Worm (Caenorhabditis elegans) whole organism, L2 larva: ENCODE data around the gene stim-1.

Experiments used
- C34F6.9 ChIP-seq: fragments of 150-350 bp; optimal IDR thresholded peaks from 2 replicates; lab custom pipeline; 2014; ENCODE audit warnings: missing biosample characterization, missing genetic modification characterization
- R02D3.7 ChIP-seq: fragments of 150-350 bp; optimal IDR thresholded peaks from 2 replicates; lab custom pipeline; 2014; ENCODE audit warnings: missing biosample characterization, missing genetic modification characterization
- Y55F3AM.14 ChIP-seq: fragments of 200-800 bp; sonication (Bioruptor generic); optimal IDR thresholded peaks from 2 replicates; lab custom pipeline; 2018; ENCODE audit warnings: mild to moderate bottlenecking, missing genetic modification characterization, missing compliant biosample characterization
- ZK546.5 ChIP-seq: sonication (generic microtip); optimal IDR thresholded peaks from 2 replicates; lab custom pipeline; 2017; ENCODE audit warnings: missing biosample characterization, missing genetic modification characterization
- aly-2 ChIP-seq: fragments of 150-350 bp; optimal IDR thresholded peaks from 2 replicates; lab custom pipeline; 2014; ENCODE audit warnings: missing biosample characterization, missing genetic modification characterization
- ama-1 ChIP-seq: fragments of 150-350 bp; optimal IDR thresholded peaks from 2 replicates; lab custom pipeline; 2018; ENCODE audit warnings: inconsistent platforms
- blmp-1 ChIP-seq: sonication (generic microtip); optimal IDR thresholded peaks from 2 replicates; lab custom pipeline; 2017; ENCODE audit warnings: missing genetic modification characterization, mild to moderate bottlenecking, missing compliant biosample characterization, antibody characterized with exemption, moderate library complexity; ENCODE audit not compliant: insufficient read depth
- ceh-16 ChIP-seq: fragments of 150-350 bp; optimal IDR thresholded peaks from 2 replicates; lab custom pipeline; 2014; ENCODE audit warnings: missing biosample characterization, missing genetic modification characterization
- ceh-82 ChIP-seq: fragments of 150-350 bp; optimal IDR thresholded peaks from 2 replicates; lab custom pipeline; 2014; ENCODE audit warnings: missing biosample characterization, missing genetic modification characterization
- dmd-4 ChIP-seq: sonication (generic microtip); optimal IDR thresholded peaks from 2 replicates; lab custom pipeline; 2017; ENCODE audit warnings: missing biosample characterization, missing genetic modification characterization
- egl-27 ChIP-seq: sonication (generic microtip); optimal IDR thresholded peaks from 3 replicates; lab custom pipeline; 2017; ENCODE audit warnings: missing biosample characterization, missing genetic modification reagents, missing genetic modification characterization
- elt-3 ChIP-seq: sonication (generic microtip); optimal IDR thresholded peaks from 2 replicates; lab custom pipeline; 2017; ENCODE audit warnings: missing biosample characterization, missing genetic modification characterization
- fos-1 ChIP-seq: fragments of 150-350 bp; optimal IDR thresholded peaks from 2 replicates; lab custom pipeline; 2014; ENCODE audit warnings: missing biosample characterization, missing genetic modification characterization
- gmeb-1 ChIP-seq: fragments of 150-350 bp; optimal IDR thresholded peaks from 2 replicates; lab custom pipeline; 2014; ENCODE audit warnings: missing biosample characterization, missing genetic modification characterization
- lin-39 ChIP-seq: fragments of 150-350 bp; optimal IDR thresholded peaks from 2 replicates; lab custom pipeline; 2014; ENCODE audit warnings: missing biosample characterization, missing genetic modification reagents, missing genetic modification characterization
- lsy-2 ChIP-seq, 2 experiments: fragments of 150-350 bp in 1 of 2; sonication (generic microtip) in 1 of 2; optimal IDR thresholded peaks; 2 replicates each; lab custom pipeline; 2014 to 2017; ENCODE audit warnings: missing biosample characterization in 2 of 2, missing genetic modification characterization in 2 of 2
- mbf-1 ChIP-seq: sonication (generic microtip); optimal IDR thresholded peaks from 2 replicates; lab custom pipeline; 2017; ENCODE audit warnings: missing biosample characterization, missing genetic modification characterization
- nhr-10 ChIP-seq: sonication (generic microtip); optimal IDR thresholded peaks from 2 replicates; lab custom pipeline; 2017; ENCODE audit warnings: missing biosample characterization, missing genetic modification characterization
- nhr-11 ChIP-seq: fragments of 150-350 bp; optimal IDR thresholded peaks from 2 replicates; lab custom pipeline; 2014; ENCODE audit warnings: missing biosample characterization, missing genetic modification characterization
- nhr-129 ChIP-seq: fragments of 150-350 bp; optimal IDR thresholded peaks from 2 replicates; lab custom pipeline; 2014; ENCODE audit warnings: missing biosample characterization, missing genetic modification characterization
- nhr-23 ChIP-seq: fragments of 150-350 bp; optimal IDR thresholded peaks from 2 replicates; lab custom pipeline; 2014; ENCODE audit warnings: missing biosample characterization, missing genetic modification reagents, missing genetic modification characterization
- nhr-237 ChIP-seq: fragments of 150-350 bp; optimal IDR thresholded peaks from 2 replicates; lab custom pipeline; 2014; ENCODE audit warnings: missing biosample characterization, missing genetic modification characterization
- nhr-25 ChIP-seq: fragments of 150-350 bp; sonication (generic microtip); optimal IDR thresholded peaks from 3 replicates; lab custom pipeline; 2014; ENCODE audit warnings: missing biosample characterization, missing genetic modification characterization
- nhr-77 ChIP-seq: fragments of 150-350 bp; optimal IDR thresholded peaks from 2 replicates; lab custom pipeline; 2014; ENCODE audit warnings: missing biosample characterization, missing genetic modification characterization
- peb-1 ChIP-seq: fragments of 150-350 bp; optimal IDR thresholded peaks from 2 replicates; lab custom pipeline; 2014; ENCODE audit warnings: missing biosample characterization, missing genetic modification characterization
- sem-4 ChIP-seq: fragments of 150-350 bp; optimal IDR thresholded peaks from 2 replicates; lab custom pipeline; 2014; ENCODE audit warnings: missing biosample characterization, missing genetic modification reagents, missing genetic modification characterization
- skn-1 ChIP-seq: sonication (generic microtip); optimal IDR thresholded peaks from 2 replicates; lab custom pipeline; 2017; ENCODE audit warnings: missing biosample characterization, missing genetic modification characterization
- sma-3 ChIP-seq: sonication (generic microtip); optimal IDR thresholded peaks from 2 replicates; lab custom pipeline; 2016; ENCODE audit warnings: missing genetic modification reagents, missing genetic modification characterization, missing compliant biosample characterization
- unc-55 ChIP-seq: fragments of 150-350 bp; sonication (generic microtip); optimal IDR thresholded peaks from 3 replicates; lab custom pipeline; 2014; ENCODE audit warnings: missing biosample characterization, missing genetic modification reagents, missing genetic modification characterization
- unc-62 ChIP-seq: fragments of 150-350 bp; optimal IDR thresholded peaks from 2 replicates; lab custom pipeline; 2014; ENCODE audit warnings: missing biosample characterization, missing genetic modification reagents, missing genetic modification characterization
- zag-1 ChIP-seq: fragments of 150-350 bp; optimal IDR thresholded peaks from 2 replicates; lab custom pipeline; 2014; ENCODE audit warnings: missing biosample characterization, missing genetic modification characterization
- ztf-1 ChIP-seq: fragments of 200-800 bp; sonication (Bioruptor generic); conservative IDR thresholded peaks from 2 replicates; pipeline ENCODE4 v1.3.6; 2022; ENCODE audit warnings: missing genetic modification characterization, missing compliant biosample characterization
- ztf-11 ChIP-seq: sonication (generic microtip); optimal IDR thresholded peaks from 2 replicates; lab custom pipeline; 2017; ENCODE audit warnings: missing biosample characterization, missing genetic modification characterization
- ztf-4 ChIP-seq: fragments of 150-350 bp; optimal IDR thresholded peaks from 2 replicates; lab custom pipeline; 2014; ENCODE audit warnings: missing biosample characterization, missing genetic modification characterization

The stim-1 gene

DNA sequence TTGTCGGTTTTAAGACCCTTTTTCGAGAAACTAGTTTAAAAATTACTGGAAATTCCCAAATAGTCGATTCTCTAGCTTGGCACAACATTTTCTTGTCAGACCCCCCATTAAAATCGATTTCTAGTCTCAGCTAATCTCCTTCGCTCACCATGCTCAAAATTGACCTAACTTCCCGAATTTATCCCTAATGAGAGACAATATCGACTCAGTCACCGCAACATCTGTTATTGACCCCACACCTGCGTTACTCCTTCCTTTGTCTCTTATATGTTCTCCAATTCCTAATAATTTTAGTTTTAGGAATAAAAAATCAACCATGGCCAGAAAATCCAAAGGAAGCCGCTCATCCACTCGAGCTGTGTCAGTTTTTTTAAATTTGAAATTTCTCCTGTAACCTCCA, 10.5 kb upstream of the stim-1 start, which contains the start of gene cec-8:
Gene cec-8, plus strand, starts transcription at position 301 of the 400 bp plus-strand sequence.
- TF ChIP-seq zag-1 (no peak), ztf-4 (no peak), ZK546.5 (tag; lab: Kevin White, UChicago) (no peak), nhr-77 (tag; lab: Kevin White, UChicago) (no peak), Y55F3AM.14 (GFP tag; lab: Kevin White, UChicago) (no peak), nhr-11 (tag; lab: Kevin White, UChicago) (no peak), blmp-1 (no peak)

DNA sequence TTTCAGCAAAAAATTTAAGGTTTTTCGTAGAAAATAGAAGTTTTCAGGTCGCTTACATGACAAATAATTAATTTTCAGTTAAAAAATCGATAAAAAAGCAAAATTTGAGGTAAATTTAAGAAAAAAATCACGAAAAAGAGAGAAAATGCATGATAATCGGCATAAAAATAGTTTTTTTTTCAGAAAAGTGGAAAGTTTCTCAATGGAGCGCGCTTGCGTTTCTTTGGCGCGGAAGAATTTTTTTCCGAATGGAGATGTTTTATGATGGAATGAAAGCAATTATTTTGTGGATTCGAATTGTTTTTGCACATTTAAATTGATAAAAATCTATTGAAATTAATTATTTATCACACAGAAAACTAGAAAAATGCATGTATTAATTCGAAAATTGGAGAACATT, 5.3 kb upstream of the stim-1 start:
- TF ChIP-seq C34F6.9 (tag; lab: Kevin White, UChicago): peak; percentile 5
- TF ChIP-seq lsy-2 (tag; optimal IDR thresholded peaks at IDR 0.05; lab: Kevin White, UChicago): peak in 1 of 2 experiments; percentile 20
- no peak for TF ChIP-seq nhr-11 (tag; lab: Kevin White, UChicago)
- TF ChIP-seq ceh-16: no peak
- peak; percentile 23 for TF ChIP-seq unc-55

ce11 chrIII:422553-422952, 4.0 kb upstream of the stim-1 start:
- TF ChIP-seq fos-1 (tag; lab: Kevin White, UChicago) (peak; percentile 87), unc-62 (GFP tag; lab: Kevin White, UChicago) (no peak)

DNA sequence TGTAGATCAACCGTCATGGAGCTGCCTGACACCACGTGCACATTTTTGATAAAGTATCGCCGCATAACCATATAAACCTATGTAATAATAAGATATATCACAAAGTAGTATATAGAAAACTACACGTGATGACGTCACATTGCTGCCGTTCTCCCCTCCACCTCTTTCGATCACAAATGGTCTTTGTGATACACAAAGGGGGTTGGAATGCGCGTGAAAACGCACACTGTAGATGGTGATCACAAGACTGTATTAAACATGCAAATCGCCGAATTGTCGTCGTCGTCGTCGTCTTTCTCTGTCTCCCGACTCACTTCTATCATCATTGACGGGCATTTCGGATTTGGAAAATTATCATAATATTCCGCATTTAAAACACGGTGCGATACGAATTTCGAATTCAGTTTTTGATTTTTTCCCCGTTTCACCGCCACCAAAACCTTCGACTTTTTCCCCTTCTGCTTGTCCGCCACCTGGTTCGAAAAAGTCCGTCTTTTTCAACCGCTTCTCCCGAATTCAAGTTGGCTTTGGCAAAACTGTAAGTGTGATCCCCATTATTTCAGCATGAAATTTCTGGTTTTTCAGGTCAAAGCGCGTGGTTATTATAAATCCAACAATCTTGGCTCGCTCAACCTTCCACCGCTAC, 16.3 kb downstream of the stim-1 start, which contains the start of the genes Y55B1BL.1 and Y55B1BL.2:
Gene Y55B1BL.1, plus strand, starts transcription at position 217 of the 646 bp plus-strand sequence.
Gene Y55B1BL.2, plus strand, starts transcription at position 596 of the 646 bp plus-strand sequence.
- TF ChIP-seq nhr-25 (peak; percentile 40), nhr-23 (no peak), ztf-11 (tag; lab: Kevin White, UChicago) (no peak), nhr-129 (tag; lab: Kevin White, UChicago) (peak; percentile 19)
- TF ChIP-seq, all 48 proteins: peak for 2

ce11 chrIII:400898-401297, 17.7 kb downstream of the stim-1 start:
- TF ChIP-seq skn-1 (no peak), C34F6.9 (tag; lab: Kevin White, UChicago) (no peak), elt-3 (tag; lab: Kevin White, UChicago) (no peak), nhr-129 (tag; lab: Kevin White, UChicago) (no peak), sem-4 (tag; lab: Kevin White, UChicago) (no peak), fos-1 (tag; lab: Kevin White, UChicago) (no peak), nhr-237 (tag; lab: Kevin White, UChicago) (no peak), unc-62 (GFP tag; lab: Kevin White, UChicago) (no peak), peb-1 (tag; lab: Kevin White, UChicago) (no peak), ztf-4 (no peak), lin-39 (no peak), ztf-11 (tag; lab: Kevin White, UChicago) (no peak), mbf-1 (no peak), ama-1 (lab: Kevin White, UChicago) (no peak), Y55F3AM.14 (GFP tag; lab: Kevin White, UChicago) (no peak), sma-3 (GFP tag; lab: Kevin White, UChicago) (no peak)

- TF ChIP-seq R02D3.7: no peak
- no peak for TF ChIP-seq skn-1
- TF ChIP-seq gmeb-1 (tag; lab: Kevin White, UChicago): no peak
- TF ChIP-seq ztf-11 (tag; lab: Kevin White, UChicago): no peak
- TF ChIP-seq nhr-129 (tag; lab: Kevin White, UChicago): peak; percentile 32
- TF ChIP-seq elt-3 (tag; lab: Kevin White, UChicago): no peak
- no peak for TF ChIP-seq sma-3 (GFP tag; lab: Kevin White, UChicago)
- no peak for TF ChIP-seq dmd-4 (tag; lab: Kevin White, UChicago)
These were observed 33.5 kb downstream of the stim-1 start for ce11 chrIII:385068-385467.

- TF ChIP-seq skn-1 (no peak), nhr-23 (no peak), nhr-10 (tag; lab: Kevin White, UChicago) (no peak), ztf-1 (GFP tag; lab: Robert Waterston, UW) (no peak), egl-27 (tag; lab: Kevin White, UChicago) (no peak), aly-2 (tag; lab: Kevin White, UChicago) (no peak), ztf-4 (no peak), unc-62 (GFP tag; lab: Kevin White, UChicago) (no peak), unc-55 (no peak), fos-1 (tag; lab: Kevin White, UChicago) (no peak), peb-1 (tag; lab: Kevin White, UChicago) (no peak), ceh-82 (tag; lab: Kevin White, UChicago) (no peak), ceh-16 (no peak), C34F6.9 (tag; lab: Kevin White, UChicago) (no peak), sma-3 (GFP tag; lab: Kevin White, UChicago) (no peak)
These were observed 36.1 kb downstream of the stim-1 start, which contains the start of gene K10F12.7 for ce11 chrIII:382470-382869. K10F12.7 (minus strand) TSS chrIII:382570.
